Fruit fly (Drosophila melanogaster) whole organism, embryonic: ENCODE results near the gene CG44001.

ENCODE experiments used
- Bteb2 ChIP-seq: fragments of 200-800 bp; sonication (Bioruptor generic); optimal IDR thresholded peaks from 2 replicates; lab custom pipeline; 2016; ENCODE audit warnings: missing biosample characterization, missing genetic modification characterization
- CG10209 ChIP-seq: fragments of 200-800 bp; sonication (Bioruptor generic); optimal IDR thresholded peaks from 3 replicates; lab custom pipeline; 2017; ENCODE audit warnings: missing biosample characterization, mild to moderate bottlenecking, missing genetic modification characterization, missing genetic modification reagents
- CG10274 ChIP-seq: fragments of 200-800 bp; sonication (Bioruptor generic); optimal IDR thresholded peaks from 3 replicates; lab custom pipeline; 2017; ENCODE audit warnings: missing biosample characterization, mild to moderate bottlenecking, missing genetic modification characterization
- CG10565 ChIP-seq: fragments of 200-800 bp; sonication (Bioruptor generic); optimal IDR thresholded peaks from 3 replicates; lab custom pipeline; 2016; ENCODE audit warnings: missing biosample characterization, mild to moderate bottlenecking, missing genetic modification characterization
- CG10654 ChIP-seq: fragments of 200-800 bp; sonication (Bioruptor generic); optimal IDR thresholded peaks from 2 replicates; lab custom pipeline; 2016; ENCODE audit warnings: missing biosample characterization, missing genetic modification characterization
- CG11085 ChIP-seq: fragments of 200-800 bp; sonication (Bioruptor generic); IDR thresholded peaks from 2 replicates; pipeline ENCODE4 v1.3.6; 2022; ENCODE audit warnings: missing biosample characterization, missing genetic modification characterization
- CG13123 ChIP-seq: fragments of 200-800 bp; sonication (Bioruptor generic); optimal IDR thresholded peaks from 2 replicates; lab custom pipeline; 2016; ENCODE audit warnings: missing biosample characterization, missing genetic modification characterization
- CG13296 ChIP-seq: fragments of 200-800 bp; sonication (Bioruptor generic); optimal IDR thresholded peaks from 3 replicates; lab custom pipeline; 2018; ENCODE audit warnings: missing biosample characterization, mild to moderate bottlenecking, missing genetic modification characterization
- CG13894 ChIP-seq: fragments of 200-800 bp; sonication (Bioruptor generic); optimal IDR thresholded peaks from 3 replicates; lab custom pipeline; 2018; ENCODE audit warnings: missing biosample characterization, mild to moderate bottlenecking, missing genetic modification characterization, moderate library complexity
- CG14050 ChIP-seq: fragments of 200-800 bp; sonication (Bioruptor generic); IDR thresholded peaks from 3 replicates; pipeline ENCODE4 v1.3.6; 2022; ENCODE audit warnings: missing biosample characterization, missing genetic modification characterization
- CG15073 ChIP-seq: fragments of 200-800 bp; sonication (Bioruptor generic); optimal IDR thresholded peaks from 2 replicates; lab custom pipeline; 2016; ENCODE audit warnings: missing biosample characterization, missing genetic modification characterization
- CG15269 ChIP-seq: fragments of 200-800 bp; sonication (Bioruptor generic); optimal IDR thresholded peaks from 2 replicates; lab custom pipeline; 2018; ENCODE audit warnings: missing biosample characterization, mild to moderate bottlenecking, missing genetic modification characterization, moderate library complexity
- CG17186 ChIP-seq: fragments of 200-800 bp; sonication (Bioruptor generic); optimal IDR thresholded peaks from 3 replicates; lab custom pipeline; 2017; ENCODE audit warnings: missing biosample characterization, missing genetic modification reagents, missing genetic modification characterization
- CG17612 ChIP-seq: fragments of 200-800 bp; sonication (Bioruptor generic); IDR thresholded peaks from 2 replicates; pipeline ENCODE4 v1.3.6; 2022; ENCODE audit warnings: missing biosample characterization, missing genetic modification characterization
- CG18476 ChIP-seq: fragments of 200-800 bp; sonication (Bioruptor generic); optimal IDR thresholded peaks from 2 replicates; lab custom pipeline; 2016; ENCODE audit warnings: missing biosample characterization, mild to moderate bottlenecking, missing genetic modification characterization
- CG2120 ChIP-seq: fragments of 200-800 bp; sonication (Bioruptor generic); optimal IDR thresholded peaks from 3 replicates; lab custom pipeline; 2016; ENCODE audit warnings: missing biosample characterization, missing genetic modification characterization
- CG2678 ChIP-seq: fragments of 200-800 bp; sonication (Bioruptor generic); optimal IDR thresholded peaks from 3 replicates; lab custom pipeline; 2019; ENCODE audit warnings: missing biosample characterization, mild to moderate bottlenecking, missing genetic modification characterization, moderate library complexity
- CG2712 ChIP-seq: fragments of 200-800 bp; optimal IDR thresholded peaks from 3 replicates; lab custom pipeline; 2019; ENCODE audit warnings: missing biosample characterization, mild to moderate bottlenecking, missing genetic modification characterization, moderate library complexity
- CG3407 ChIP-seq: fragments of 200-800 bp; sonication (Bioruptor generic); optimal IDR thresholded peaks from 2 replicates; lab custom pipeline; 2018; ENCODE audit warnings: missing biosample characterization, mild to moderate bottlenecking, missing genetic modification characterization
- CG3847 ChIP-seq: fragments of 200-800 bp; sonication (Bioruptor generic); IDR thresholded peaks from 2 replicates; pipeline ENCODE4 v1.3.6; 2022; ENCODE audit warnings: missing biosample characterization, missing genetic modification characterization
- CG6254 ChIP-seq: fragments of 200-800 bp; sonication (Bioruptor generic); optimal IDR thresholded peaks from 3 replicates; lab custom pipeline; 2017; ENCODE audit warnings: mild to moderate bottlenecking, missing biosample characterization, missing genetic modification reagents, missing genetic modification characterization
- CG6689 ChIP-seq: fragments of 200-800 bp; sonication (Bioruptor generic); IDR thresholded peaks from 2 replicates; pipeline ENCODE4 v1.3.6; 2022; ENCODE audit warnings: missing biosample characterization, missing genetic modification characterization
- CG7745 ChIP-seq: fragments of 200-800 bp; sonication (Bioruptor generic); optimal IDR thresholded peaks from 2 replicates; lab custom pipeline; 2018; ENCODE audit warnings: missing biosample characterization, mild to moderate bottlenecking, missing genetic modification characterization, moderate library complexity
- CG7928 ChIP-seq: fragments of 200-800 bp; sonication (Bioruptor generic); optimal IDR thresholded peaks from 2 replicates; lab custom pipeline; 2017; ENCODE audit warnings: missing biosample characterization, mild to moderate bottlenecking, missing genetic modification characterization
- CG9932 ChIP-seq: fragments of 200-800 bp; sonication (Bioruptor generic); IDR thresholded peaks from 2 replicates; pipeline ENCODE4 v1.3.6; 2022; ENCODE audit warnings: missing biosample characterization, missing genetic modification characterization
- Dip2 ChIP-seq: fragments of 200-800 bp; sonication (Bioruptor generic); IDR thresholded peaks from 2 replicates; pipeline ENCODE4 v1.3.6; 2022; ENCODE audit warnings: missing biosample characterization, missing genetic modification characterization
- E2f1 ChIP-seq: fragments of 200-800 bp; sonication (Bioruptor generic); IDR thresholded peaks from 2 replicates; pipeline ENCODE4 v1.3.6; 2022; ENCODE audit warnings: missing biosample characterization, missing genetic modification characterization
- HLH4C ChIP-seq: fragments of 200-800 bp; sonication (Bioruptor generic); IDR thresholded peaks from 3 replicates; pipeline ENCODE4 v1.3.6; 2022; ENCODE audit warnings: missing biosample characterization, missing genetic modification characterization; ENCODE audit not compliant: partially characterized antibody
- HLH54F ChIP-seq: fragments of 200-800 bp; sonication (Bioruptor generic); optimal IDR thresholded peaks from 3 replicates; lab custom pipeline; 2016; ENCODE audit warnings: missing biosample characterization, missing genetic modification characterization
- Jarid2 ChIP-seq: fragments of 200-800 bp; sonication (Bioruptor generic); optimal IDR thresholded peaks from 3 replicates; lab custom pipeline; 2017; ENCODE audit warnings: mild to moderate bottlenecking, missing biosample characterization, missing genetic modification reagents, missing genetic modification characterization
- Mrtf ChIP-seq: fragments of 200-800 bp; sonication (Bioruptor generic); IDR thresholded peaks from 3 replicates; pipeline ENCODE4 v1.3.6; 2022; ENCODE audit warnings: missing biosample characterization, missing genetic modification characterization
- Ptx1 ChIP-seq: fragments of 200-800 bp; sonication (Bioruptor generic); IDR thresholded peaks from 2 replicates; pipeline ENCODE4 v1.3.6; 2022; ENCODE audit warnings: missing biosample characterization, missing genetic modification characterization
- Stat92E ChIP-seq, 3 experiments: fragments of >200 bp in 2 of 3; fragments of 200-800 bp in 1 of 3; sonication (Bioruptor generic) in 1 of 3; optimal IDR thresholded peaks; 2 replicates each; lab custom pipeline; 2017 to 2019; ENCODE audit warnings: missing biosample characterization in 3 of 3, missing genetic modification characterization in 3 of 3, mild to moderate bottlenecking in 1 of 3, moderate library complexity in 1 of 3
- Taf1 ChIP-seq: fragments of 200-800 bp; sonication (Bioruptor generic); IDR thresholded peaks from 2 replicates; pipeline ENCODE4 v1.3.6; 2022; ENCODE audit warnings: missing biosample characterization, missing genetic modification characterization
- btn ChIP-seq: fragments of 200-800 bp; sonication (Bioruptor generic); optimal IDR thresholded peaks from 2 replicates; lab custom pipeline; 2016; ENCODE audit warnings: missing biosample characterization, missing genetic modification characterization
- croc ChIP-seq: fragments of 200-800 bp; sonication (Bioruptor generic); conservative IDR thresholded peaks from 3 replicates; pipeline ENCODE4 v1.3.6; 2022; ENCODE audit warnings: missing biosample characterization, missing genetic modification characterization
- en ChIP-seq: fragments of 200-800 bp; sonication (Bioruptor generic); optimal IDR thresholded peaks from 2 replicates; lab custom pipeline; 2016; ENCODE audit warnings: missing biosample characterization, missing genetic modification characterization
- gce ChIP-seq: fragments of 200-800 bp; sonication (Bioruptor generic); IDR thresholded peaks from 3 replicates; pipeline ENCODE4 v1.3.6; 2022; ENCODE audit warnings: missing biosample characterization, missing genetic modification characterization
- grn ChIP-seq: fragments of 200-800 bp; sonication (Bioruptor generic); optimal IDR thresholded peaks from 3 replicates; lab custom pipeline; 2017; ENCODE audit warnings: missing biosample characterization, missing genetic modification characterization
- jigr1 ChIP-seq: fragments of 200-800 bp; sonication (Bioruptor generic); IDR thresholded peaks from 3 replicates; pipeline ENCODE4 v1.3.6; 2022; ENCODE audit warnings: missing biosample characterization, missing genetic modification characterization
- kay ChIP-seq: fragments of 200-800 bp; sonication (Bioruptor generic); optimal IDR thresholded peaks from 2 replicates; lab custom pipeline; 2016; ENCODE audit warnings: missing biosample characterization, missing genetic modification characterization
- ken ChIP-seq: fragments of 200-800 bp; sonication (Bioruptor generic); IDR thresholded peaks from 3 replicates; pipeline ENCODE4 v1.3.6; 2022; ENCODE audit warnings: missing biosample characterization, missing genetic modification characterization
- pfk ChIP-seq: fragments of 200-800 bp; sonication (Bioruptor generic); optimal IDR thresholded peaks from 2 replicates; lab custom pipeline; 2018; ENCODE audit warnings: missing biosample characterization, mild to moderate bottlenecking, missing genetic modification characterization, moderate library complexity
- pho ChIP-seq: fragments of 200-800 bp; sonication (Bioruptor generic); optimal IDR thresholded peaks from 2 replicates; lab custom pipeline; 2016; ENCODE audit warnings: missing biosample characterization, missing genetic modification characterization
- phol ChIP-seq: fragments of 200-800 bp; sonication (Bioruptor generic); optimal IDR thresholded peaks from 3 replicates; lab custom pipeline; 2018; ENCODE audit warnings: missing biosample characterization, mild to moderate bottlenecking, missing genetic modification characterization, moderate library complexity
- row ChIP-seq: fragments of 200-800 bp; sonication (Bioruptor generic); IDR thresholded peaks from 3 replicates; pipeline ENCODE4 v1.3.6; 2022; ENCODE audit warnings: missing biosample characterization, missing genetic modification characterization
- salm ChIP-seq: fragments of 200-800 bp; sonication (Bioruptor generic); optimal IDR thresholded peaks from 2 replicates; lab custom pipeline; 2018; ENCODE audit warnings: missing biosample characterization, mild to moderate bottlenecking, missing genetic modification characterization
- ssp ChIP-seq: fragments of 200-800 bp; sonication (Bioruptor generic); IDR thresholded peaks from 2 replicates; pipeline ENCODE4 v1.3.6; 2022; ENCODE audit warnings: missing biosample characterization, missing genetic modification characterization
- tio ChIP-seq: fragments of 200-800 bp; sonication (Bioruptor generic); optimal IDR thresholded peaks from 2 replicates; lab custom pipeline; 2017; ENCODE audit warnings: missing biosample characterization, missing genetic modification characterization, inconsistent platforms
- twi ChIP-seq: fragments of 200-800 bp; optimal IDR thresholded peaks from 2 replicates; lab custom pipeline; 2019; ENCODE audit warnings: missing biosample characterization, mild to moderate bottlenecking, missing genetic modification characterization, moderate library complexity

Gene CG44001

dm6 chr2L:5004677-5005463 lies 38.2 kb upstream of the CG44001 start (continued):
- TF ChIP-seq CG3847 (GFP tag; lab: Robert Waterston, UW) = peak; percentile 96
- TF ChIP-seq ken (GFP tag; lab: Robert Waterston, UW) = peak; percentile 95
- peak; percentile 80 for TF ChIP-seq CG7928 (GFP tag; lab: Kevin White, UChicago)
- peak; percentile 62 for TF ChIP-seq CG10565
- TF ChIP-seq CG14050 (GFP tag; lab: Robert Waterston, UW) = peak; percentile 92
- TF ChIP-seq CG15073 (GFP tag; lab: Kevin White, UChicago) = peak; percentile 74
- peak; percentile 95 for TF ChIP-seq E2f1 (GFP tag; lab: Robert Waterston, UW)
- peak; percentile 99 for TF ChIP-seq CG2120 (GFP tag; lab: Kevin White, UChicago)
- TF ChIP-seq CG6689 (GFP tag; lab: Robert Waterston, UW) = peak; percentile 95
- peak; percentile 98 for TF ChIP-seq row
- TF ChIP-seq Dip2 = peak; percentile 57
- TF ChIP-seq Bteb2 (GFP tag; lab: Kevin White, UChicago) = peak; percentile 95
- no peak for TF ChIP-seq CG7745
- TF ChIP-seq tio (GFP tag; lab: Kevin White, UChicago) = no peak
- peak; percentile 94 for TF ChIP-seq CG2712
- peak; percentile 94 for TF ChIP-seq Taf1
- TF ChIP-seq Jarid2 (GFP tag; lab: Kevin White, UChicago) = peak; percentile 61
- TF ChIP-seq croc (GFP tag; lab: Robert Waterston, UW) = peak; percentile 89
- TF ChIP-seq CG6254 = peak; percentile 83
- TF ChIP-seq CG17186 (GFP tag; lab: Kevin White, UChicago) = peak; percentile 24
- TF ChIP-seq jigr1 (GFP tag; lab: Robert Waterston, UW) = peak; percentile 91
- TF ChIP-seq HLH4C (GFP tag; lab: Robert Waterston, UW) = no peak
- TF ChIP-seq grn = peak; percentile 60
- TF ChIP-seq CG13894 (tag; lab: Kevin White, UChicago) = peak; percentile 98
- no peak for TF ChIP-seq Stat92E (GFP tag; optimal IDR thresholded peaks at IDR 0.05; lab: Kevin White, UChicago)
- peak; percentile 86 for TF ChIP-seq CG3407 (GFP tag; lab: Kevin White, UChicago)
- peak; percentile 78 for TF ChIP-seq CG10274 (GFP tag; lab: Kevin White, UChicago)
- peak; percentile 91 for TF ChIP-seq CG10654 (GFP tag; lab: Kevin White, UChicago)
- peak; percentile 81 for TF ChIP-seq en (GFP tag; lab: Kevin White, UChicago)
- peak; percentile 95 for TF ChIP-seq CG11085 (GFP tag; lab: Robert Waterston, UW)
- TF ChIP-seq twi (tag; lab: Kevin White, UChicago) = peak; percentile 74
- TF ChIP-seq CG18476 = peak; percentile 91
- TF ChIP-seq kay = peak; percentile 87
- TF ChIP-seq pfk = peak; percentile 50
- peak; percentile 94 for TF ChIP-seq Mrtf (GFP tag; lab: Robert Waterston, UW)
- TF ChIP-seq Ptx1 (GFP tag; lab: Robert Waterston, UW) = peak; percentile 97
- peak; percentile 89 for TF ChIP-seq ssp (GFP tag; lab: Robert Waterston, UW)
- TF ChIP-seq pho (GFP tag; lab: Kevin White, UChicago) = peak; percentile 97
- peak; percentile 95 for TF ChIP-seq gce (GFP tag; lab: Robert Waterston, UW)
- TF ChIP-seq CG2678 (tag; lab: Kevin White, UChicago) = peak; percentile 97
- TF ChIP-seq CG10209 = peak; percentile 93
- TF ChIP-seq CG15269 (tag; lab: Kevin White, UChicago) = peak; percentile 96
- peak; percentile 96 for TF ChIP-seq CG13296 (GFP tag; lab: Kevin White, UChicago)
- peak; percentile 84 for TF ChIP-seq salm (tag; lab: Kevin White, UChicago)
- peak; percentile 80 for TF ChIP-seq CG13123 (GFP tag; lab: Kevin White, UChicago)
- TF ChIP-seq CG9932 (GFP tag; lab: Robert Waterston, UW) = peak; percentile 97
- TF ChIP-seq btn (GFP tag; lab: Kevin White, UChicago) = peak; percentile 84
- TF ChIP-seq HLH54F (GFP tag; lab: Kevin White, UChicago) = peak; percentile 95
- TF ChIP-seq CG17612 (GFP tag; lab: Robert Waterston, UW) = peak; percentile 93
- TF ChIP-seq phol = peak; percentile 90
